Worm (Caenorhabditis elegans) whole organism, L4 larva: ENCODE data around the gene F27D9.7.

ENCODE experiments used
- F26F4.8 ChIP-seq: fragments of 200-800 bp; sonication (Bioruptor generic); conservative IDR thresholded peaks from 2 replicates; pipeline ENCODE4 v1.3.6; 2022; ENCODE audit warnings: missing genetic modification characterization, missing compliant biosample characterization
- F44E2.7 ChIP-seq: fragments of 200-800 bp; sonication (Bioruptor generic); IDR thresholded peaks from 2 replicates; pipeline ENCODE4 v2.1.2; 2022; ENCODE audit warnings: missing genetic modification characterization, missing compliant biosample characterization
- R02D3.7 ChIP-seq: fragments of 150-350 bp; sonication (generic microtip); optimal IDR thresholded peaks from 3 replicates; lab custom pipeline; 2014; ENCODE audit warnings: missing biosample characterization, missing genetic modification characterization
- T20F7.1 ChIP-seq: fragments of 200-800 bp; sonication (Bioruptor generic); optimal IDR thresholded peaks from 2 replicates; lab custom pipeline; 2018; ENCODE audit warnings: mild to moderate bottlenecking, missing genetic modification characterization, missing compliant biosample characterization
- T26A8.4 ChIP-seq: fragments of 200-800 bp; sonication (Bioruptor generic); IDR thresholded peaks from 2 replicates; pipeline ENCODE4 v1.3.6; 2022; ENCODE audit warnings: missing genetic modification characterization, missing compliant biosample characterization
- Y48G9A.11 ChIP-seq: fragments of 200-800 bp; sonication (Bioruptor generic); IDR thresholded peaks from 2 replicates; pipeline ENCODE4 v1.3.6; 2022; ENCODE audit warnings: missing genetic modification reagents, missing genetic modification characterization, missing compliant biosample characterization
- Y5F2A.4 ChIP-seq: fragments of 200-800 bp; sonication (Bioruptor generic); optimal IDR thresholded peaks from 2 replicates; lab custom pipeline; 2018; ENCODE audit warnings: mild to moderate bottlenecking, missing genetic modification characterization, missing compliant biosample characterization
- Y75B8A.6 ChIP-seq: fragments of 200-800 bp; sonication (Bioruptor generic); IDR thresholded peaks from 2 replicates; pipeline ENCODE4 v1.3.6; 2022; ENCODE audit warnings: missing genetic modification reagents, missing genetic modification characterization, missing compliant biosample characterization
- aha-1 ChIP-seq: fragments of 150-350 bp; peaks from one replicate; lab custom pipeline; 2014; ENCODE audit warnings: missing biosample characterization, missing genetic modification characterization
- arid-1 ChIP-seq: fragments of 200-800 bp; sonication (Bioruptor generic); conservative IDR thresholded peaks from 2 replicates; pipeline ENCODE4 v1.3.6; 2022; ENCODE audit warnings: missing genetic modification reagents, missing genetic modification characterization, missing compliant biosample characterization
- attf-4 ChIP-seq: sonication (generic microtip); optimal IDR thresholded peaks from 3 replicates; lab custom pipeline; 2017; ENCODE audit warnings: missing biosample characterization, missing genetic modification characterization
- ceh-28 ChIP-seq: fragments of 150-350 bp; optimal IDR thresholded peaks from 2 replicates; lab custom pipeline; 2014; ENCODE audit warnings: missing biosample characterization, missing genetic modification reagents, missing genetic modification characterization
- ceh-32 ChIP-seq: sonication (generic microtip); optimal IDR thresholded peaks from 2 replicates; lab custom pipeline; 2016; ENCODE audit warnings: mild to moderate bottlenecking, missing genetic modification characterization, missing compliant biosample characterization; ENCODE audit not compliant: poor library complexity
- ceh-44 ChIP-seq: fragments of 200-800 bp; sonication (Bioruptor generic); IDR thresholded peaks from 2 replicates; pipeline ENCODE4 v1.3.6; 2022; ENCODE audit warnings: missing genetic modification reagents, missing genetic modification characterization, missing compliant biosample characterization
- ceh-62 ChIP-seq: sonication (generic microtip); optimal IDR thresholded peaks from 2 replicates; lab custom pipeline; 2017; ENCODE audit warnings: missing biosample characterization, missing genetic modification characterization
- ceh-82 ChIP-seq: sonication (generic microtip); optimal IDR thresholded peaks from 2 replicates; lab custom pipeline; 2017; ENCODE audit warnings: missing biosample characterization, missing genetic modification characterization
- ctbp-1 ChIP-seq: fragments of 200-800 bp; sonication (Bioruptor generic); IDR thresholded peaks from 2 replicates; pipeline ENCODE4 v1.3.6; 2022; ENCODE audit warnings: missing genetic modification reagents, missing genetic modification characterization, missing compliant biosample characterization
- daf-12 ChIP-seq: fragments of 150-350 bp; optimal IDR thresholded peaks from 2 replicates; lab custom pipeline; 2014; ENCODE audit warnings: missing biosample characterization, missing genetic modification reagents, missing genetic modification characterization
- daf-8 ChIP-seq: fragments of 200-800 bp; sonication (Bioruptor generic); IDR thresholded peaks from 2 replicates; pipeline ENCODE4 v1.3.6; 2022; ENCODE audit warnings: missing genetic modification characterization, missing compliant biosample characterization
- dpl-1 ChIP-seq: fragments of 150-350 bp; optimal IDR thresholded peaks from 2 replicates; lab custom pipeline; 2014; ENCODE audit warnings: missing biosample characterization, missing genetic modification reagents, missing genetic modification characterization
- fos-1 ChIP-seq: fragments of 150-350 bp; optimal IDR thresholded peaks from 2 replicates; lab custom pipeline; 2014; ENCODE audit warnings: missing biosample characterization, missing genetic modification characterization
- hmg-1.1 ChIP-seq: fragments of 200-800 bp; sonication (Bioruptor generic); IDR thresholded peaks from 2 replicates; pipeline ENCODE4 v1.3.6; 2022; ENCODE audit warnings: missing genetic modification reagents, missing genetic modification characterization, missing compliant biosample characterization
- jun-1 ChIP-seq: fragments of 150-350 bp; optimal IDR thresholded peaks from 2 replicates; lab custom pipeline; 2014; ENCODE audit warnings: missing biosample characterization, missing genetic modification reagents, missing genetic modification characterization
- lin-15B ChIP-seq: fragments of 150-350 bp; sonication (generic microtip); optimal IDR thresholded peaks from 3 replicates; lab custom pipeline; 2014; ENCODE audit warnings: missing biosample characterization, missing genetic modification characterization
- madf-9 ChIP-seq: fragments of 200-800 bp; sonication (Bioruptor generic); conservative IDR thresholded peaks from 2 replicates; pipeline ENCODE4 v1.3.6; 2022; ENCODE audit warnings: missing genetic modification reagents, missing genetic modification characterization, missing compliant biosample characterization
- mes-2 ChIP-seq: sonication (generic microtip); optimal IDR thresholded peaks from 2 replicates; lab custom pipeline; 2016; ENCODE audit warnings: missing genotype, mild to moderate bottlenecking, missing genetic modification characterization, missing compliant biosample characterization; ENCODE audit not compliant: poor library complexity, severe bottlenecking
- mxl-2 ChIP-seq: fragments of 200-800 bp; sonication (Bioruptor generic); conservative IDR thresholded peaks from 2 replicates; pipeline ENCODE4 v1.3.6; 2022; ENCODE audit warnings: missing genetic modification reagents, missing genetic modification characterization, missing compliant biosample characterization
- mxl-3 ChIP-seq: fragments of 200-800 bp; sonication (Bioruptor generic); optimal IDR thresholded peaks from 2 replicates; lab custom pipeline; 2018; ENCODE audit warnings: mild to moderate bottlenecking, missing genetic modification characterization, missing compliant biosample characterization
- nhr-10 ChIP-seq: fragments of 150-350 bp; optimal IDR thresholded peaks from 2 replicates; lab custom pipeline; 2014; ENCODE audit warnings: missing biosample characterization, missing genetic modification characterization
- nhr-102 ChIP-seq: sonication (generic microtip); optimal IDR thresholded peaks from 2 replicates; lab custom pipeline; 2016; ENCODE audit warnings: mild to moderate bottlenecking, missing genetic modification characterization, moderate library complexity, missing compliant biosample characterization
- nhr-111 ChIP-seq: fragments of 200-800 bp; sonication (Bioruptor generic); optimal IDR thresholded peaks from 2 replicates; lab custom pipeline; 2018; ENCODE audit warnings: mild to moderate bottlenecking, missing genetic modification characterization, missing compliant biosample characterization
- nhr-25 ChIP-seq: sonication (generic microtip); optimal IDR thresholded peaks from 2 replicates; lab custom pipeline; 2017; ENCODE audit warnings: missing genetic modification characterization, mild to moderate bottlenecking, missing compliant biosample characterization, antibody characterized with exemption, moderate library complexity, borderline replicate concordance; ENCODE audit not compliant: insufficient read depth
- nhr-28 ChIP-seq: fragments of 150-350 bp; optimal IDR thresholded peaks from 2 replicates; lab custom pipeline; 2014; ENCODE audit warnings: missing biosample characterization, missing genetic modification characterization
- nhr-41 ChIP-seq: fragments of 200-800 bp; sonication (Bioruptor generic); IDR thresholded peaks from 2 replicates; pipeline ENCODE4 v1.3.6; 2022; ENCODE audit warnings: missing genetic modification reagents, missing genetic modification characterization, missing compliant biosample characterization
- nhr-76 ChIP-seq: fragments of 150-350 bp; optimal IDR thresholded peaks from 2 replicates; lab custom pipeline; 2014; ENCODE audit warnings: missing biosample characterization, missing genetic modification characterization
- pha-4 ChIP-seq, 2 experiments: fragments of 150-350 bp in 1 of 2; fragments of 200-800 bp in 1 of 2; sonication (Bioruptor generic) in 1 of 2; IDR thresholded peaks in 1 of 2; optimal IDR thresholded peaks in 1 of 2; 2 replicates each; pipeline versions ENCODE4 v1.3.6 to Lab custom; 2014 to 2022; ENCODE audit warnings: missing genetic modification characterization in 2 of 2, missing genetic modification reagents in 2 of 2, missing biosample characterization in 1 of 2, missing compliant biosample characterization in 1 of 2
- php-3 ChIP-seq: fragments of 200-800 bp; sonication (Bioruptor generic); IDR thresholded peaks from 2 replicates; pipeline ENCODE4 v1.3.6; 2022; ENCODE audit warnings: missing genetic modification reagents, missing genetic modification characterization, missing compliant biosample characterization
- saeg-2 ChIP-seq: fragments of 200-800 bp; sonication (Bioruptor generic); IDR thresholded peaks from 2 replicates; pipeline ENCODE4 v1.3.6; 2022; ENCODE audit warnings: missing genetic modification reagents, missing genetic modification characterization, missing compliant biosample characterization
- sdz-12 ChIP-seq: fragments of 200-800 bp; sonication (Bioruptor generic); optimal IDR thresholded peaks from 2 replicates; lab custom pipeline; 2018; ENCODE audit warnings: mild to moderate bottlenecking, missing genetic modification characterization, missing compliant biosample characterization
- snpc-1.2 ChIP-seq: fragments of 200-800 bp; sonication (Bioruptor generic); IDR thresholded peaks from 2 replicates; pipeline ENCODE4 v1.3.6; 2022; ENCODE audit warnings: missing genetic modification reagents, missing genetic modification characterization, missing compliant biosample characterization
- snpc-4 ChIP-seq: fragments of 150-350 bp; optimal IDR thresholded peaks from 2 replicates; lab custom pipeline; 2014; ENCODE audit warnings: missing biosample characterization, missing genetic modification characterization
- spr-1 ChIP-seq: sonication (generic microtip); optimal IDR thresholded peaks from 2 replicates; lab custom pipeline; 2016; ENCODE audit warnings: mild to moderate bottlenecking, missing genetic modification characterization, missing compliant biosample characterization
- spr-3 ChIP-seq: fragments of 200-800 bp; sonication (Bioruptor generic); optimal IDR thresholded peaks from 2 replicates; lab custom pipeline; 2018; ENCODE audit warnings: mild to moderate bottlenecking, missing genetic modification characterization, missing compliant biosample characterization
- tag-97 ChIP-seq: fragments of 200-800 bp; sonication (Bioruptor generic); IDR thresholded peaks from 2 replicates; pipeline ENCODE4 v1.3.6; 2022; ENCODE audit warnings: missing genetic modification characterization, missing compliant biosample characterization
- tra-1 ChIP-seq: fragments of 200-800 bp; sonication (Bioruptor generic); IDR thresholded peaks from 2 replicates; pipeline ENCODE4 v1.3.6; 2022; ENCODE audit warnings: missing genetic modification reagents, missing genetic modification characterization, missing compliant biosample characterization
- unc-130 ChIP-seq: sonication (generic microtip); optimal IDR thresholded peaks from 2 replicates; lab custom pipeline; 2016; ENCODE audit warnings: missing genetic modification reagents, missing genetic modification characterization, missing compliant biosample characterization
- zfp-2 ChIP-seq: sonication (generic microtip); optimal IDR thresholded peaks from 2 replicates; lab custom pipeline; 2016; ENCODE audit warnings: mild to moderate bottlenecking, missing genetic modification characterization, missing compliant biosample characterization
- zfp-3 ChIP-seq: fragments of 200-800 bp; sonication (Bioruptor generic); conservative IDR thresholded peaks from 2 replicates; pipeline ENCODE4 v1.3.6; 2022; ENCODE audit warnings: missing genetic modification reagents, missing genetic modification characterization, missing compliant biosample characterization
- ztf-7 ChIP-seq: fragments of 150-350 bp; optimal IDR thresholded peaks from 2 replicates; lab custom pipeline; 2014; ENCODE audit warnings: missing biosample characterization, missing genetic modification characterization

F27D9.7 gene

ce11 chrX:7680545-7681330 lies 10.2 kb upstream of the F27D9.7 start, which contains the start of gene stn-2 (continued):
- no peak for TF ChIP-seq saeg-2 (GFP tag; lab: Robert Waterston, UW)
- no peak for TF ChIP-seq R02D3.7 (tag; lab: Kevin White, UChicago)
- TF ChIP-seq F26F4.8 (GFP tag; lab: Robert Waterston, UW) = 0 out of 2 replicates have a peak, but pooled peaks have one; percentile 6
- TF ChIP-seq T26A8.4 (GFP tag; lab: Robert Waterston, UW) = 0 out of 2 replicates have a peak, but pooled peaks have one; percentile 37
- TF ChIP-seq madf-9 (GFP tag; lab: Robert Waterston, UW) = peak; percentile 52; the same call in 1 of the 2 replicates
- no peak for TF ChIP-seq daf-12 (tag; lab: Kevin White, UChicago)
- TF ChIP-seq nhr-76 (tag; lab: Kevin White, UChicago) = no peak
- TF ChIP-seq snpc-1.2 = peak; percentile 70
- peak; percentile 50 for TF ChIP-seq mes-2
- TF ChIP-seq T20F7.1 = peak; percentile 44
- TF ChIP-seq arid-1 = peak; percentile 75
- no peak for TF ChIP-seq fos-1
- TF ChIP-seq dpl-1 = no peak
- no peak for TF ChIP-seq Y5F2A.4
- TF ChIP-seq tag-97 = no peak
- no peak for TF ChIP-seq ztf-7 (tag; lab: Kevin White, UChicago)
- peak; percentile 75 for TF ChIP-seq aha-1 (tag; lab: Kevin White, UChicago)
- no peak for TF ChIP-seq F44E2.7 (GFP tag; lab: Robert Waterston, UW)
- TF ChIP-seq daf-8 (GFP tag; lab: Robert Waterston, UW) = no peak
- TF ChIP-seq lin-15B (tag; lab: Kevin White, UChicago) = no peak
- TF ChIP-seq spr-1 (tag; lab: Kevin White, UChicago) = no peak
- no peak for TF ChIP-seq Y48G9A.11 (GFP tag; lab: Robert Waterston, UW)
- no peak for TF ChIP-seq nhr-111 (GFP tag; lab: Kevin White, UChicago)
- no peak for TF ChIP-seq sdz-12 (GFP tag; lab: Kevin White, UChicago)
- TF ChIP-seq jun-1 = no peak
- no peak for TF ChIP-seq ceh-62 (tag; lab: Kevin White, UChicago)
- TF ChIP-seq zfp-3 (GFP tag; lab: Robert Waterston, UW) = no peak
- TF ChIP-seq nhr-28 (tag; lab: Kevin White, UChicago) = peak; percentile 7
- no peak for TF ChIP-seq nhr-10 (tag; lab: Kevin White, UChicago)
- no peak for TF ChIP-seq ceh-32 (tag; lab: Kevin White, UChicago)
- no peak for TF ChIP-seq attf-4
- no peak for TF ChIP-seq mxl-3
- peak; percentile 24; the same call in 1 of the 2 replicates for TF ChIP-seq php-3 (GFP tag; lab: Robert Waterston, UW)
- TF ChIP-seq snpc-4 (tag; lab: Kevin White, UChicago) = no peak
- TF ChIP-seq ceh-82 (tag; lab: Kevin White, UChicago) = no peak
- peak; percentile 37 for TF ChIP-seq nhr-102 (tag; lab: Kevin White, UChicago)
- TF ChIP-seq zfp-2 = no peak
- no peak for TF ChIP-seq ceh-44 (GFP tag; lab: Robert Waterston, UW)
- peak; percentile 55; the same call in 1 of the 2 replicates for TF ChIP-seq ctbp-1 (GFP tag; lab: Robert Waterston, UW)
- 0 out of 2 replicates have a peak, but pooled peaks have one; percentile 17 for TF ChIP-seq tra-1
- no peak for TF ChIP-seq Y75B8A.6 (GFP tag; lab: Robert Waterston, UW)
- TF ChIP-seq mxl-2 (GFP tag; lab: Robert Waterston, UW) = no peak
- no peak for TF ChIP-seq unc-130 (GFP tag; lab: Kevin White, UChicago)
- peak; percentile 52; the same call in 1 of the 2 replicates for TF ChIP-seq nhr-41 (GFP tag; lab: Robert Waterston, UW)
- no peak for TF ChIP-seq hmg-1.1
- peak; percentile 56; the same call in 1 of the 2 replicates for TF ChIP-seq pha-4 (GFP tag; IDR thresholded peaks at IDR 0.05; lab: Robert Waterston, UW)
- peak; percentile 10 for TF ChIP-seq pha-4 (tag; optimal IDR thresholded peaks at IDR 0.05; lab: Kevin White, UChicago)
- TF ChIP-seq spr-3 (GFP tag; lab: Kevin White, UChicago) = no peak
- TF ChIP-seq nhr-25 = no peak
- no peak for TF ChIP-seq ceh-28
